Worm (Caenorhabditis elegans) whole organism, L2 larva: ENCODE measurements around the gene egl-36.

ENCODE experiments used
- Y55F3AM.14 ChIP-seq: fragments of 200-800 bp; sonication (Bioruptor generic); optimal IDR thresholded peaks from 2 replicates; lab custom pipeline; 2018; ENCODE audit warnings: mild to moderate bottlenecking, missing genetic modification characterization, missing compliant biosample characterization
- aly-2 ChIP-seq: fragments of 150-350 bp; optimal IDR thresholded peaks from 2 replicates; lab custom pipeline; 2014; ENCODE audit warnings: missing biosample characterization, missing genetic modification characterization
- ama-1 ChIP-seq: fragments of 150-350 bp; optimal IDR thresholded peaks from 2 replicates; lab custom pipeline; 2018; ENCODE audit warnings: inconsistent platforms
- blmp-1 ChIP-seq: sonication (generic microtip); optimal IDR thresholded peaks from 2 replicates; lab custom pipeline; 2017; ENCODE audit warnings: missing genetic modification characterization, mild to moderate bottlenecking, missing compliant biosample characterization, antibody characterized with exemption, moderate library complexity; ENCODE audit not compliant: insufficient read depth
- ceh-82 ChIP-seq: fragments of 150-350 bp; optimal IDR thresholded peaks from 2 replicates; lab custom pipeline; 2014; ENCODE audit warnings: missing biosample characterization, missing genetic modification characterization
- egl-27 ChIP-seq: sonication (generic microtip); optimal IDR thresholded peaks from 3 replicates; lab custom pipeline; 2017; ENCODE audit warnings: missing biosample characterization, missing genetic modification reagents, missing genetic modification characterization
- elt-1 ChIP-seq: fragments of 150-350 bp; optimal IDR thresholded peaks from 2 replicates; lab custom pipeline; 2014; ENCODE audit warnings: missing biosample characterization, missing genetic modification characterization
- elt-3 ChIP-seq: sonication (generic microtip); optimal IDR thresholded peaks from 2 replicates; lab custom pipeline; 2017; ENCODE audit warnings: missing biosample characterization, missing genetic modification characterization
- lin-39 ChIP-seq: fragments of 150-350 bp; optimal IDR thresholded peaks from 2 replicates; lab custom pipeline; 2014; ENCODE audit warnings: missing biosample characterization, missing genetic modification reagents, missing genetic modification characterization
- mdl-1 ChIP-seq, 2 experiments: fragments of 150-350 bp in 1 of 2; sonication (generic microtip) in 1 of 2; optimal IDR thresholded peaks; 2 replicates each; lab custom pipeline; 2017; ENCODE audit warnings: missing biosample characterization in 2 of 2, missing genetic modification characterization in 2 of 2
- nhr-10 ChIP-seq: sonication (generic microtip); optimal IDR thresholded peaks from 2 replicates; lab custom pipeline; 2017; ENCODE audit warnings: missing biosample characterization, missing genetic modification characterization
- nhr-21 ChIP-seq: fragments of 150-350 bp; optimal IDR thresholded peaks from 2 replicates; lab custom pipeline; 2014; ENCODE audit warnings: missing biosample characterization, missing genetic modification characterization
- sma-9 ChIP-seq, 2 experiments: fragments of 150-350 bp in 1 of 2; sonication (generic microtip) in 1 of 2; optimal IDR thresholded peaks; 2 replicates each; lab custom pipeline; 2014 to 2016; ENCODE audit warnings: missing genetic modification characterization in 2 of 2, mild to moderate bottlenecking in 1 of 2, missing biosample characterization in 1 of 2, missing compliant biosample characterization in 1 of 2, missing genetic modification reagents in 1 of 2, moderate library complexity in 1 of 2
- ztf-4 ChIP-seq: fragments of 150-350 bp; optimal IDR thresholded peaks from 2 replicates; lab custom pipeline; 2014; ENCODE audit warnings: missing biosample characterization, missing genetic modification characterization

egl-36 gene

ce11 chrX:10787203-10787602 is 53.1 kb downstream of the egl-36 start, which contains the start of gene ttr-14:
Gene ttr-14, plus strand, starts transcription at chrX:10787503.
- TF ChIP-seq elt-1 (tag; lab: Kevin White, UChicago) (no peak), ama-1 (no peak), blmp-1 (tag; lab: Kevin White, UChicago) (no peak), Y55F3AM.14 (no peak), aly-2 (no peak), nhr-10 (tag; lab: Kevin White, UChicago) (no peak), ztf-4 (no peak), ceh-82 (no peak), nhr-21 (no peak)

- TF ChIP-seq sma-9 (GFP tag; optimal IDR thresholded peaks at IDR 0.05; lab: Kevin White, UChicago) (no peak), sma-9 (tag; optimal IDR thresholded peaks at IDR 0.05; lab: Kevin White, UChicago) (no peak), mdl-1 (tag; optimal IDR thresholded peaks at IDR 0.05; lab: Kevin White, UChicago) (no peak), lin-39 (no peak), ama-1 (no peak), elt-3 (no peak), egl-27 (tag; lab: Kevin White, UChicago) (no peak)
Observed at ce11 chrX:10792435-10792834, 58.3 kb downstream of the egl-36 start, which contains the start of gene vap-2. Gene vap-2, minus strand, starts transcription at chrX:10792535.
